Worm (Caenorhabditis elegans) whole organism, L2 larva: ENCODE results near the gene peb-1.

Experiments
- C34F6.9 ChIP-seq: fragments of 150-350 bp; optimal IDR thresholded peaks from 2 replicates; lab custom pipeline; 2014; ENCODE audit warnings: missing biosample characterization, missing genetic modification characterization
- F13H6.1 ChIP-seq: sonication (generic microtip); optimal IDR thresholded peaks from 2 replicates; lab custom pipeline; 2016; ENCODE audit warnings: missing genetic modification characterization, missing compliant biosample characterization
- ZK546.5 ChIP-seq: sonication (generic microtip); optimal IDR thresholded peaks from 2 replicates; lab custom pipeline; 2017; ENCODE audit warnings: missing biosample characterization, missing genetic modification characterization
- aly-2 ChIP-seq: fragments of 150-350 bp; optimal IDR thresholded peaks from 2 replicates; lab custom pipeline; 2014; ENCODE audit warnings: missing biosample characterization, missing genetic modification characterization
- blmp-1 ChIP-seq: sonication (generic microtip); optimal IDR thresholded peaks from 2 replicates; lab custom pipeline; 2017; ENCODE audit warnings: missing genetic modification characterization, mild to moderate bottlenecking, missing compliant biosample characterization, antibody characterized with exemption, moderate library complexity; ENCODE audit not compliant: insufficient read depth
- crh-2 ChIP-seq: sonication (generic microtip); optimal IDR thresholded peaks from 2 replicates; lab custom pipeline; 2017; ENCODE audit warnings: missing biosample characterization, missing genetic modification characterization
- dmd-4 ChIP-seq: sonication (generic microtip); optimal IDR thresholded peaks from 2 replicates; lab custom pipeline; 2017; ENCODE audit warnings: missing biosample characterization, missing genetic modification characterization
- egl-27 ChIP-seq: sonication (generic microtip); optimal IDR thresholded peaks from 3 replicates; lab custom pipeline; 2017; ENCODE audit warnings: missing biosample characterization, missing genetic modification reagents, missing genetic modification characterization
- elt-1 ChIP-seq: fragments of 150-350 bp; optimal IDR thresholded peaks from 2 replicates; lab custom pipeline; 2014; ENCODE audit warnings: missing biosample characterization, missing genetic modification characterization
- fos-1 ChIP-seq: fragments of 150-350 bp; optimal IDR thresholded peaks from 2 replicates; lab custom pipeline; 2014; ENCODE audit warnings: missing biosample characterization, missing genetic modification characterization
- gmeb-1 ChIP-seq: fragments of 150-350 bp; optimal IDR thresholded peaks from 2 replicates; lab custom pipeline; 2014; ENCODE audit warnings: missing biosample characterization, missing genetic modification characterization
- lin-39 ChIP-seq: fragments of 150-350 bp; optimal IDR thresholded peaks from 2 replicates; lab custom pipeline; 2014; ENCODE audit warnings: missing biosample characterization, missing genetic modification reagents, missing genetic modification characterization
- lsy-2 ChIP-seq, 2 experiments: fragments of 150-350 bp in 1 of 2; sonication (generic microtip) in 1 of 2; optimal IDR thresholded peaks; 2 replicates each; lab custom pipeline; 2014 to 2017; ENCODE audit warnings: missing biosample characterization in 2 of 2, missing genetic modification characterization in 2 of 2
- mdl-1 ChIP-seq, 2 experiments: fragments of 150-350 bp in 1 of 2; sonication (generic microtip) in 1 of 2; optimal IDR thresholded peaks; 2 replicates each; lab custom pipeline; 2017; ENCODE audit warnings: missing biosample characterization in 2 of 2, missing genetic modification characterization in 2 of 2
- nhr-11 ChIP-seq: fragments of 150-350 bp; optimal IDR thresholded peaks from 2 replicates; lab custom pipeline; 2014; ENCODE audit warnings: missing biosample characterization, missing genetic modification characterization
- nhr-12 ChIP-seq: fragments of 150-350 bp; optimal IDR thresholded peaks from 2 replicates; lab custom pipeline; 2014; ENCODE audit warnings: missing biosample characterization, missing genetic modification characterization
- nhr-129 ChIP-seq: fragments of 150-350 bp; optimal IDR thresholded peaks from 2 replicates; lab custom pipeline; 2014; ENCODE audit warnings: missing biosample characterization, missing genetic modification characterization
- nhr-21 ChIP-seq: fragments of 150-350 bp; optimal IDR thresholded peaks from 2 replicates; lab custom pipeline; 2014; ENCODE audit warnings: missing biosample characterization, missing genetic modification characterization
- nhr-237 ChIP-seq: fragments of 150-350 bp; optimal IDR thresholded peaks from 2 replicates; lab custom pipeline; 2014; ENCODE audit warnings: missing biosample characterization, missing genetic modification characterization
- nhr-25 ChIP-seq: fragments of 150-350 bp; sonication (generic microtip); optimal IDR thresholded peaks from 3 replicates; lab custom pipeline; 2014; ENCODE audit warnings: missing biosample characterization, missing genetic modification characterization
- peb-1 ChIP-seq: fragments of 150-350 bp; optimal IDR thresholded peaks from 2 replicates; lab custom pipeline; 2014; ENCODE audit warnings: missing biosample characterization, missing genetic modification characterization
- sem-4 ChIP-seq: fragments of 150-350 bp; optimal IDR thresholded peaks from 2 replicates; lab custom pipeline; 2014; ENCODE audit warnings: missing biosample characterization, missing genetic modification reagents, missing genetic modification characterization
- skn-1 ChIP-seq: sonication (generic microtip); optimal IDR thresholded peaks from 2 replicates; lab custom pipeline; 2017; ENCODE audit warnings: missing biosample characterization, missing genetic modification characterization
- sma-3 ChIP-seq: sonication (generic microtip); optimal IDR thresholded peaks from 2 replicates; lab custom pipeline; 2016; ENCODE audit warnings: missing genetic modification reagents, missing genetic modification characterization, missing compliant biosample characterization
- sma-9 ChIP-seq, 2 experiments: fragments of 150-350 bp in 1 of 2; sonication (generic microtip) in 1 of 2; optimal IDR thresholded peaks; 2 replicates each; lab custom pipeline; 2014 to 2016; ENCODE audit warnings: missing genetic modification characterization in 2 of 2, mild to moderate bottlenecking in 1 of 2, missing biosample characterization in 1 of 2, missing compliant biosample characterization in 1 of 2, missing genetic modification reagents in 1 of 2, moderate library complexity in 1 of 2
- snpc-4 ChIP-seq: fragments of 150-350 bp; optimal IDR thresholded peaks from 2 replicates; lab custom pipeline; 2014; ENCODE audit warnings: missing biosample characterization, missing genetic modification characterization
- unc-39 ChIP-seq: fragments of 150-350 bp; optimal IDR thresholded peaks from 2 replicates; lab custom pipeline; 2014; ENCODE audit warnings: missing biosample characterization, missing genetic modification characterization
- zag-1 ChIP-seq: fragments of 150-350 bp; optimal IDR thresholded peaks from 2 replicates; lab custom pipeline; 2014; ENCODE audit warnings: missing biosample characterization, missing genetic modification characterization
- ztf-4 ChIP-seq: fragments of 150-350 bp; optimal IDR thresholded peaks from 2 replicates; lab custom pipeline; 2014; ENCODE audit warnings: missing biosample characterization, missing genetic modification characterization

Gene peb-1

DNA sequence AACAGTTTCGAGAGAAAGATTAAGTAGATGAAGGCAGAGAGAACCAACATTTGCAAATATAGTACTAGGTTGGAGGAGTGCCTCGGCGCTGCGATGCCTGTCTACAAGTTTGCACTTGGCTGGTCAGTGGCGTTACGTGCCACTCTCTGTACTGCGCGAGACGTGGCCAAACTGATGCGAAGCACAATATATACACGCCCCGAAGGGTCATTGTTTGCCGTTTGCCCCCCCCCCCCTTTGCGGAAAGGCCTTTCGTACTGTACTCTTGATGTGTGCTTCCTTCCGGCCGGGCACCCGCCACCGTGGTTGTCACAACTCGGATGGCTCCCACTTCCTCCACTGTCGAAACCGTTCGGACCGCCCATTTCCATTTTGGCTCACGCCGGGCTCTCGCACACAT is 1.3 kb downstream of the peb-1 start:
- TF ChIP-seq peb-1 (tag; lab: Kevin White, UChicago): peak; percentile 99
- TF ChIP-seq nhr-21 (tag; lab: Kevin White, UChicago): no peak

ce11 chrX:2212712-2213111 is 1.9 kb downstream of the peb-1 start:
- TF ChIP-seq blmp-1 (tag; lab: Kevin White, UChicago) (peak; percentile 55), sem-4 (tag; lab: Kevin White, UChicago) (no peak)

DNA sequence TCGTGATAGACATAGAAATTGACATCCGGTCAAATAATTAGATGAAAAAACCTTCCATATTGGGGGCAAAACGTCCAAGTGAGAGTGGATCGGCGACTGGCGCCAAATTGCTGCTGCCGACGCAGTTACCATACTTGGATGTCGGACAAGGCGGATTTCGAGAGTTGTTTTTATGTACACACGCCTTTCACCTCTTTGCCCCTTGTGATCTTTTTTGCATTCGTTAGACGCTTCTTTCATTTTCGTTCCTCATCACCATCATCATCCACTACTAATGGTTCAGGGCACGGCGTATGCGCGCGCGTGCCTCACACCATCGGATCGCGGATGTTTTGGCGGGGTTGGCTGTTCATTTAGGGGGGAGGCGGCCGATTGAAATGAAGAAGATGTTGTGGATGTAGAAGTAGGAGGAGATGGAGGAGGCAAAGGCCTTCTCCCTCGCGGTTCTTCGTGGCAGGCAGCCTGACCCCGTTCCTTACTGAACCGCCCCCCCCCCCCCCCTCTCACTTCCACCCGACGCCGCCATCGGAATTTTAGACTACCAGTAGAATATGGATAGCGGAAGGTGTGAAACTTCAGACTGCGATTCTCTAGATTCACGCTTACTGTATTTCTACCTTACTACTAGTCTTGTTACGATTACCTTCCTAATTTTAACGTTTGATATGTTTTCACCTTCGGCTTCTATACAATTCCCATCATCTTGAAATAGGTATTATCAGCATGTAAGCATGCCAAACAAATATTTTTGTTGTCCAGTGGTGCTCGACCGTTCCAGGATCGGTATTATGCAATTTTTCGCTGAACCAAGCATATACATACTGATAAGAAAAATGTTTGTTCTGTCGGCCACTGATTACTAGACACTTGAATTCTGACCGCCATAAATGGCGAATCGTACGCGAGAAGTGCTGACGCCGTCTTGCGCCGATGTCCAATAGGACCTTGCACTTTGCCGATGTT is 2.8 kb downstream of the peb-1 start:
- no peak for TF ChIP-seq elt-1 (tag; lab: Kevin White, UChicago)
- no peak for TF ChIP-seq nhr-11

- TF ChIP-seq skn-1 (tag; lab: Kevin White, UChicago) (no peak), F13H6.1 (tag; lab: Kevin White, UChicago) (no peak), aly-2 (tag; lab: Kevin White, UChicago) (no peak), blmp-1 (tag; lab: Kevin White, UChicago) (peak; percentile 8), lin-39 (tag; lab: Kevin White, UChicago) (no peak), zag-1 (tag; lab: Kevin White, UChicago) (no peak), nhr-11 (no peak), snpc-4 (tag; lab: Kevin White, UChicago) (no peak), crh-2 (tag; lab: Kevin White, UChicago) (no peak), nhr-129 (tag; lab: Kevin White, UChicago) (no peak), peb-1 (tag; lab: Kevin White, UChicago) (peak; percentile 92), nhr-12 (tag; lab: Kevin White, UChicago) (no peak), ztf-4 (no peak)
These were observed 3.6 kb downstream of the peb-1 start for ce11 chrX:2214454-2214853.

DNA sequence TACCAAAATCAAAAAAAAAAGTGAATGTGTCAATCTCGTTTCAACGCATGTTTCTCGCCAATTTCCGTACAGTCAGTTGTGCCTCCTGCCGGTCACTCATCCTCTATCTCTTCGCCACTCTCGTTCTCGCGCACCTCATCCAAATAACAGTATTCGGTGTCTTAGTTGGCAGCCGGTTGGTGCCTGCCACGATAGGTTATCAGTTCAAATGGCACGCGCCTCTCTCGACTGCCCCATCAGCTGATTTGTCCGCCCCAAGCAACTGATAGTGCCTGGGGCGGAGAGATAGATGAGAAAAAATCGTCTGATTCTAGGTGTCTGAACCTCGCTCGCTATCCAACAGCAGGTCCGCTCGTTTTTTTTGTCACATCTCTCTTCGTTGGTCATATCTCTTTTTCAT is 4.3 kb downstream of the peb-1 start:
- peak; percentile 11 for TF ChIP-seq nhr-25 (tag; lab: Kevin White, UChicago)
- peak; percentile 98 for TF ChIP-seq peb-1 (tag; lab: Kevin White, UChicago)
- peak; percentile 64 for TF ChIP-seq nhr-129 (tag; lab: Kevin White, UChicago)
- TF ChIP-seq nhr-21 (tag; lab: Kevin White, UChicago): peak; percentile 61
- peak; percentile 0 for TF ChIP-seq crh-2 (tag; lab: Kevin White, UChicago)
- TF ChIP-seq lsy-2 (tag; optimal IDR thresholded peaks at IDR 0.05; lab: Kevin White, UChicago): peak in 1 of 2 experiments; percentile 27
- TF ChIP-seq gmeb-1 (tag; lab: Kevin White, UChicago): peak; percentile 45
- no peak for TF ChIP-seq snpc-4 (tag; lab: Kevin White, UChicago)
- TF ChIP-seq egl-27 (tag; lab: Kevin White, UChicago): peak; percentile 65
- TF ChIP-seq ZK546.5 (tag; lab: Kevin White, UChicago): no peak
- TF ChIP-seq blmp-1 (tag; lab: Kevin White, UChicago): peak; percentile 62
- TF ChIP-seq nhr-237 (tag; lab: Kevin White, UChicago): no peak
- TF ChIP-seq fos-1 (tag; lab: Kevin White, UChicago): peak; percentile 47
- TF ChIP-seq mdl-1 (tag; optimal IDR thresholded peaks at IDR 0.05; lab: Kevin White, UChicago): peak in 1 of 2 experiments; percentile 30
- peak; percentile 5 for TF ChIP-seq C34F6.9 (tag; lab: Kevin White, UChicago)
- no peak for TF ChIP-seq dmd-4 (tag; lab: Kevin White, UChicago)
- TF ChIP-seq unc-39 (tag; lab: Kevin White, UChicago): no peak
- TF ChIP-seq sma-3 (GFP tag; lab: Kevin White, UChicago): peak; percentile 84
- TF ChIP-seq sma-9 (GFP tag; optimal IDR thresholded peaks at IDR 0.05; lab: Kevin White, UChicago): peak; percentile 78
- TF ChIP-seq sma-9 (tag; optimal IDR thresholded peaks at IDR 0.05; lab: Kevin White, UChicago): no peak
- TF ChIP-seq F13H6.1 (tag; lab: Kevin White, UChicago): peak; percentile 52
